Worm (Caenorhabditis elegans): ENCODE results near the gene C17G10.6.

ce11 chrII:5577060-5577459 lies 26.0 kb downstream of the C17G10.6 start:
- TF ChIP-seq flt-1 (GFP tag; IDR thresholded peaks at IDR 0.05) (peak; percentile 73), ceh-13 (GFP tag; optimal IDR thresholded peaks at IDR 0.05) (peak; percentile 36), hnd-1 (tag; optimal IDR thresholded peaks at IDR 0.05) (peak; percentile 20), aly-1 (tag; optimal IDR thresholded peaks at IDR 0.05) (no peak), scrt-1 (GFP tag; IDR thresholded peaks at IDR 0.05) (peak; percentile 66), ama-1 (optimal IDR thresholded peaks at IDR 0.05) (no peak), ceh-36 (tag; optimal IDR thresholded peaks at IDR 0.05) (peak; percentile 33), ets-7 (tag; optimal IDR thresholded peaks at IDR 0.05) (no peak), hmg-4 (GFP tag; optimal IDR thresholded peaks at IDR 0.05) (peak; percentile 76), tbx-37 (GFP tag; conservative IDR thresholded peaks at IDR 0.05) (peak; percentile 37; the same call in 1 of the 2 replicates), sea-1 (GFP tag; conservative IDR thresholded peaks at IDR 0.05) (0 out of 2 replicates have a peak, but pooled peaks have one; percentile 64), tra-4 (tag; optimal IDR thresholded peaks at IDR 0.05) (no peak), tbx-11 (GFP tag; IDR thresholded peaks at IDR 0.05) (peak; percentile 59; the same call in 1 of the 2 replicates)
